Fruit fly (Drosophila melanogaster) whole organism, prepupa: ENCODE measurements around the gene lbl.

Experiments used
- Ets96B ChIP-seq: fragments of 200-800 bp; optimal IDR thresholded peaks from 2 replicates; lab custom pipeline; 2019; ENCODE audit warnings: missing biosample characterization, mild to moderate bottlenecking, missing genetic modification characterization, moderate library complexity
- Gug ChIP-seq: fragments of 200-800 bp; sonication (Bioruptor generic); IDR thresholded peaks from 2 replicates; pipeline ENCODE4 v1.3.6; 2022; ENCODE audit warnings: missing biosample characterization, missing genetic modification characterization
- Hr38 ChIP-seq: sonication (Bioruptor generic); optimal IDR thresholded peaks from 2 replicates; lab custom pipeline; 2016; ENCODE audit warnings: missing biosample characterization, missing genetic modification characterization
- Hr4 ChIP-seq: fragments of 200-800 bp; sonication (Bioruptor generic); optimal IDR thresholded peaks from 3 replicates; lab custom pipeline; 2016; ENCODE audit warnings: missing biosample characterization, missing genetic modification characterization
- Lpt ChIP-seq: fragments of 200-800 bp; sonication (Bioruptor generic); optimal IDR thresholded peaks from 3 replicates; lab custom pipeline; 2016; ENCODE audit warnings: missing biosample characterization, missing genetic modification characterization

- TF ChIP-seq Lpt (GFP tag; lab: Kevin White, UChicago) (peak; percentile 73), Hr38 (no peak), Gug (GFP tag; lab: Robert Waterston, UW) (no peak), Ets96B (tag; lab: Kevin White, UChicago) (peak; percentile 31), Hr4 (no peak)
Measured at dm6 chr3R:21376331-21376761, 57.6 kb downstream of the lbl start.
